4 worm cellular contexts compared by ENCODE assay signal in the genomic region with DNA sequence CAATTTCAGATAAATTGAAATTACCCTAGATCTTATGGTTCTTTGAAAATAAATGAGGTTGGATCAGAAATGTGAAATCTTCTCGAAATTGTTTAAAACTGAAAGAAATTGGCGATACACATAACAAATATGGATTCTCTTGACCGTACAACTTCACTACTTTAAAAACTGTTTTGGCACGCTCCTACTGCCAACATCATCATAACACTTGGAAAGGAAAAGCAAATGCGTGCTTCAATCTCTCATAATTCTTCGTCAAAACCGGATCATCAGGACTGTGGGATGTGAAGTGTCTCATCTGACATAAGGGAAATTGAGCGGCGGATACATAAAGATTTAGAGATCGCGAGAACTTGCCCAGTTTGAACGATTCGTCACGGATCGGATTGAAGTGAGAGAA.
TF ChIP-seq lines count a peak whose summit lies in the region.

TSS of gene F32D8.7 (plus strand) at position 329 of the 400 bp plus-strand sequence.

TF ChIP-seq in whole organism, L1 larva, 84 proteins besides CTCF, POLR2A, EP300 and RAD21:
- TF ChIP-seq nhr-84 (tag; optimal IDR thresholded peaks at IDR 0.05; lab: Kevin White, UChicago) (no peak), lin-15B (tag; optimal IDR thresholded peaks at IDR 0.05; lab: Kevin White, UChicago) (no peak), pag-3 (tag; optimal IDR thresholded peaks at IDR 0.05; lab: Kevin White, UChicago; ENCODE audit: borderline replicate concordance, insufficient read depth) (no peak), C16A3.4 (tag; optimal IDR thresholded peaks at IDR 0.05; lab: Kevin White, UChicago) (no peak), nhr-28 (tag; optimal IDR thresholded peaks at IDR 0.05; lab: Kevin White, UChicago) (no peak), nhr-12 (tag; optimal IDR thresholded peaks at IDR 0.05; lab: Kevin White, UChicago) (no peak), ets-5 (GFP tag; IDR thresholded peaks at IDR 0.05; lab: Robert Waterston, UW) (no peak), efl-1 (optimal IDR thresholded peaks at IDR 0.05; lab: Kevin White, UChicago) (no peak), efl-1 (GFP tag; optimal IDR thresholded peaks at IDR 0.05 in 1 of 2; lab: Kevin White, UChicago) (peak in 1 of 2 experiments; percentile 80), nhr-76 (tag; optimal IDR thresholded peaks at IDR 0.05; lab: Kevin White, UChicago) (no peak), blmp-1 (tag; optimal IDR thresholded peaks at IDR 0.05; lab: Kevin White, UChicago) (peak; percentile 79)

TF ChIP-seq in whole organism, L3 larva, 47 proteins besides CTCF, POLR2A, EP300 and RAD21:
- TF ChIP-seq lsy-12 (tag; optimal IDR thresholded peaks at IDR 0.05; lab: Kevin White, UChicago) (no peak), nfya-1 (tag; optimal IDR thresholded peaks at IDR 0.05; lab: Kevin White, UChicago; ENCODE audit: insufficient read depth) (no peak), fkh-10 (GFP tag; optimal IDR thresholded peaks at IDR 0.05; lab: Kevin White, UChicago) (no peak), fkh-2 (tag; optimal IDR thresholded peaks at IDR 0.05; lab: Kevin White, UChicago) (no peak), nhr-23 (tag; optimal IDR thresholded peaks at IDR 0.05; lab: Kevin White, UChicago) (peak; percentile 1)

TF ChIP-seq in whole organism, L4 larva, 104 proteins besides CTCF, POLR2A, EP300 and RAD21:
- TF ChIP-seq unc-62 (GFP tag; optimal IDR thresholded peaks at IDR 0.05 in 1 of 2; lab: Kevin White, UChicago), result peak in 1 of 2 experiments; percentile 90
- TF ChIP-seq unc-62 (tag; optimal IDR thresholded peaks at IDR 0.05; lab: Kevin White, UChicago), result no peak
- TF ChIP-seq R02D3.7 (tag; optimal IDR thresholded peaks at IDR 0.05; lab: Kevin White, UChicago), result no peak
- TF ChIP-seq zfp-3 (GFP tag; conservative IDR thresholded peaks at IDR 0.05; lab: Robert Waterston, UW), result no peak
- TF ChIP-seq aha-1 (tag; lab: Kevin White, UChicago), result peak; percentile 81
- no peak for TF ChIP-seq T26A8.4 (GFP tag; IDR thresholded peaks at IDR 0.05; lab: Robert Waterston, UW)
- peak; percentile 10 for TF ChIP-seq nhr-28 (tag; optimal IDR thresholded peaks at IDR 0.05; lab: Kevin White, UChicago)

TF ChIP-seq in whole organism, mixed stage, embryonic, 35 proteins besides CTCF, POLR2A, EP300 and RAD21:
- TF ChIP-seq nhr-237 (tag; optimal IDR thresholded peaks at IDR 0.05; lab: Kevin White, UChicago), result no peak
- TF ChIP-seq unc-62 (GFP tag; optimal IDR thresholded peaks at IDR 0.05; lab: Kevin White, UChicago), result peak; percentile 15
TF ChIP-seq in whole organism, mixed stage, embryonic: peak in this region for 1.

Comparison
In these comparisons a context has a peak if more than half of its experiments do, and no peak if none do; other contexts are left out.
1. Of the 29 proteins assayed by ChIP-seq in both whole organism, L4 larva and whole organism, L1 larva: peak only in whole organism, L4 larva: aha-1 and nhr-28; only in whole organism, L1 larva: none; in both: none; in neither: 26; mixed calls (peak in some experiments, not most) for 1.